Fruit fly (Drosophila melanogaster) S2 (cell line): ENCODE results near the gene ase.

Experiments used
- CG8478 ChIP-seq: fragments of >200 bp; optimal IDR thresholded peaks from 2 replicates; lab custom pipeline; 2018
- CTCF ChIP-seq, 2 experiments: fragments of >200 bp; optimal IDR thresholded peaks; 2 replicates each; lab custom pipeline; 2018

DNA sequence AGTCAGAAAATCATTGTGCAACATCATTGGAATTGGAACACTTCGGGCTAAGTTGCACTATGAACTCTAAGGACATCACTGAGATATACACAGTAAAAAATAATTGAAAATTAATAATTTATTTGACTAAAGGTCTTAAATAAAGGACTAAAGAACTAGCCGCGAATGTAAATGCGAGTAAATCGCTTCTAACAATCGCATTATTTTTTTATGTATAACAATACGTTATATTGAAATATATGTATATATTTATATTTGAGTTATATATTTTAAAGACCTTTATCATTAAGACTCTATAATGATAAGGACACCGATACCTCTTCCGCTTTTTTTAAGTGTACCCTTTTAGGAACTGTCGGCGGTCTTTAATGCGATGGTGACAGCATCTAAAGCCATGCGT is 46.2 kb upstream of the ase start:
- TF ChIP-seq CG8478 (no peak), CTCF (optimal IDR thresholded peaks at IDR 0.05; lab: Kevin White, UChicago) (no peak)
